Fruit fly (Drosophila melanogaster) whole organism, embryonic: ENCODE measurements around the gene Non3.

Experiments
- Ada2b ChIP-seq: fragments of 200-800 bp; sonication (Bioruptor generic); IDR thresholded peaks from 2 replicates; pipeline ENCODE4 v1.3.6; 2022; ENCODE audit warnings: missing biosample characterization, missing genetic modification characterization
- Aef1 ChIP-seq: fragments of 200-800 bp; sonication (Bioruptor generic); IDR thresholded peaks from 3 replicates; pipeline ENCODE4 v1.3.6; 2022; ENCODE audit warnings: missing biosample characterization, missing genetic modification characterization
- Asciz ChIP-seq: fragments of 200-800 bp; sonication (Bioruptor generic); optimal IDR thresholded peaks from 2 replicates; lab custom pipeline; 2017; ENCODE audit warnings: missing biosample characterization, mild to moderate bottlenecking, missing genetic modification characterization, missing genetic modification reagents
- Bdp1 ChIP-seq: fragments of 200-800 bp; sonication (Bioruptor generic); optimal IDR thresholded peaks from 3 replicates; lab custom pipeline; 2016; ENCODE audit warnings: missing biosample characterization, missing genetic modification characterization
- Blimp-1 ChIP-seq: fragments of 200-800 bp; sonication (Bioruptor generic); optimal IDR thresholded peaks from 3 replicates; lab custom pipeline; 2018; ENCODE audit warnings: missing biosample characterization, missing genetic modification characterization, mild to moderate bottlenecking, moderate library complexity, missing genetic modification reagents
- BtbVII ChIP-seq: fragments of 200-800 bp; sonication (Bioruptor generic); optimal IDR thresholded peaks from 3 replicates; lab custom pipeline; 2017; ENCODE audit warnings: missing biosample characterization, mild to moderate bottlenecking, missing genetic modification characterization
- CG10209 ChIP-seq: fragments of 200-800 bp; sonication (Bioruptor generic); optimal IDR thresholded peaks from 3 replicates; lab custom pipeline; 2017; ENCODE audit warnings: missing biosample characterization, mild to moderate bottlenecking, missing genetic modification characterization, missing genetic modification reagents
- CG10543 ChIP-seq: fragments of 200-800 bp; sonication (Bioruptor generic); optimal IDR thresholded peaks from 3 replicates; lab custom pipeline; 2017; ENCODE audit warnings: missing biosample characterization, mild to moderate bottlenecking, missing genetic modification characterization, moderate library complexity
- CG11093 ChIP-seq: fragments of 200-800 bp; sonication (Bioruptor generic); IDR thresholded peaks from 3 replicates; pipeline ENCODE4 v1.3.6; 2022; ENCODE audit warnings: missing biosample characterization, missing genetic modification characterization
- CG11560 ChIP-seq: fragments of 200-800 bp; sonication (Bioruptor generic); IDR thresholded peaks from 3 replicates; pipeline ENCODE4 v1.3.6; 2022; ENCODE audit warnings: missing biosample characterization, missing genetic modification characterization
- CG11695 ChIP-seq: fragments of 200-800 bp; sonication (Bioruptor generic); IDR thresholded peaks from 3 replicates; pipeline ENCODE4 v1.3.6; 2022; ENCODE audit warnings: missing biosample characterization, missing genetic modification characterization
- CG13424 ChIP-seq: fragments of 200-800 bp; sonication (Bioruptor generic); optimal IDR thresholded peaks from 2 replicates; lab custom pipeline; 2019; ENCODE audit warnings: missing biosample characterization, mild to moderate bottlenecking, missing genetic modification characterization, moderate library complexity
- CG13894 ChIP-seq: fragments of 200-800 bp; sonication (Bioruptor generic); optimal IDR thresholded peaks from 3 replicates; lab custom pipeline; 2018; ENCODE audit warnings: missing biosample characterization, mild to moderate bottlenecking, missing genetic modification characterization, moderate library complexity
- CG15514 ChIP-seq: fragments of 200-800 bp; sonication (Bioruptor generic); optimal IDR thresholded peaks from 3 replicates; lab custom pipeline; 2017; ENCODE audit warnings: missing biosample characterization, missing genetic modification characterization, mild to moderate bottlenecking, moderate library complexity, missing genetic modification reagents
- CG16815 ChIP-seq: fragments of 200-800 bp; sonication (Bioruptor generic); optimal IDR thresholded peaks from 3 replicates; lab custom pipeline; 2017; ENCODE audit warnings: missing biosample characterization, mild to moderate bottlenecking, missing genetic modification characterization
- CG34224 ChIP-seq: fragments of 200-800 bp; sonication (Bioruptor generic); IDR thresholded peaks from 3 replicates; pipeline ENCODE4 v1.3.6; 2022; ENCODE audit warnings: missing biosample characterization, missing genetic modification characterization; ENCODE audit not compliant: partially characterized antibody
- CG3838 ChIP-seq: fragments of 200-800 bp; sonication (Bioruptor generic); optimal IDR thresholded peaks from 3 replicates; lab custom pipeline; 2016; ENCODE audit warnings: missing biosample characterization, missing genetic modification characterization
- CG4360 ChIP-seq: fragments of 200-800 bp; sonication (Bioruptor generic); IDR thresholded peaks from 2 replicates; pipeline ENCODE4 v1.3.6; 2022; ENCODE audit warnings: missing biosample characterization, missing genetic modification characterization
- CG7839 ChIP-seq: fragments of 200-800 bp; sonication (Bioruptor generic); optimal IDR thresholded peaks from 3 replicates; lab custom pipeline; 2018; ENCODE audit warnings: missing biosample characterization, mild to moderate bottlenecking, missing genetic modification characterization, moderate library complexity
- CG8944 ChIP-seq: fragments of 200-800 bp; sonication (Bioruptor generic); optimal IDR thresholded peaks from 3 replicates; lab custom pipeline; 2016; ENCODE audit warnings: missing biosample characterization, missing genetic modification characterization
- Doc2 ChIP-seq: fragments of 200-800 bp; sonication (Bioruptor generic); IDR thresholded peaks from 2 replicates; pipeline ENCODE4 v1.3.6; 2022; ENCODE audit warnings: missing biosample characterization, missing genetic modification characterization
- Elba2 ChIP-seq: fragments of 200-800 bp; sonication (Bioruptor generic); optimal IDR thresholded peaks from 3 replicates; lab custom pipeline; 2016; ENCODE audit warnings: missing biosample characterization, missing genetic modification characterization
- HmgZ ChIP-seq: fragments of 200-800 bp; sonication (Bioruptor generic); optimal IDR thresholded peaks from 2 replicates; lab custom pipeline; 2018; ENCODE audit warnings: missing biosample characterization, mild to moderate bottlenecking, missing genetic modification characterization
- Hmx ChIP-seq: fragments of 200-800 bp; sonication (Bioruptor generic); optimal IDR thresholded peaks from 2 replicates; lab custom pipeline; 2016; ENCODE audit warnings: missing biosample characterization, missing genetic modification characterization
- Hsf ChIP-seq: fragments of 200-800 bp; sonication (Bioruptor generic); optimal IDR thresholded peaks from 3 replicates; lab custom pipeline; 2016; ENCODE audit warnings: missing biosample characterization, missing genetic modification characterization
- Max ChIP-seq: fragments of 200-800 bp; sonication (Bioruptor generic); optimal IDR thresholded peaks from 2 replicates; lab custom pipeline; 2016; ENCODE audit warnings: missing biosample characterization, mild to moderate bottlenecking, missing genetic modification characterization
- NfI ChIP-seq: fragments of 200-800 bp; sonication (Bioruptor generic); optimal IDR thresholded peaks from 3 replicates; lab custom pipeline; 2018; ENCODE audit warnings: missing biosample characterization, mild to moderate bottlenecking, missing genetic modification characterization, moderate library complexity
- Oaz ChIP-seq: fragments of 200-800 bp; sonication (Bioruptor generic); IDR thresholded peaks from 2 replicates; pipeline ENCODE4 v1.3.6; 2022; ENCODE audit warnings: missing biosample characterization, missing genetic modification characterization
- Oli ChIP-seq: fragments of 200-800 bp; sonication (Bioruptor generic); optimal IDR thresholded peaks from 2 replicates; lab custom pipeline; 2018; ENCODE audit warnings: missing biosample characterization, mild to moderate bottlenecking, missing genetic modification characterization, moderate library complexity
- Ptx1 ChIP-seq: fragments of 200-800 bp; sonication (Bioruptor generic); IDR thresholded peaks from 2 replicates; pipeline ENCODE4 v1.3.6; 2022; ENCODE audit warnings: missing biosample characterization, missing genetic modification characterization
- Ravus ChIP-seq: fragments of 200-800 bp; sonication (Bioruptor generic); IDR thresholded peaks from 2 replicates; pipeline ENCODE4 v1.3.6; 2022; ENCODE audit warnings: missing biosample characterization, missing genetic modification characterization
- Scr ChIP-seq: fragments of 200-800 bp; sonication (Bioruptor generic); IDR thresholded peaks from 2 replicates; pipeline ENCODE4 v1.3.6; 2022; ENCODE audit warnings: missing biosample characterization, missing genetic modification characterization; ENCODE audit not compliant: partially characterized antibody
- Sox102F ChIP-seq: fragments of 200-800 bp; sonication (Bioruptor generic); optimal IDR thresholded peaks from 2 replicates; lab custom pipeline; 2018; ENCODE audit warnings: missing biosample characterization, mild to moderate bottlenecking, missing genetic modification characterization, moderate library complexity
- Sry-δ ChIP-seq: fragments of 200-800 bp; sonication (Bioruptor generic); optimal IDR thresholded peaks from 2 replicates; lab custom pipeline; 2016; ENCODE audit warnings: missing biosample characterization, missing genetic modification characterization
- Ssrp ChIP-seq: fragments of 200-800 bp; sonication (Bioruptor generic); optimal IDR thresholded peaks from 2 replicates; lab custom pipeline; 2018; ENCODE audit warnings: missing biosample characterization, mild to moderate bottlenecking, missing genetic modification characterization, moderate library complexity
- YL-1 ChIP-seq: fragments of 200-800 bp; sonication (Bioruptor generic); optimal IDR thresholded peaks from 3 replicates; lab custom pipeline; 2017; ENCODE audit warnings: missing biosample characterization, mild to moderate bottlenecking, missing genetic modification characterization
- ara ChIP-seq: fragments of 200-800 bp; sonication (Bioruptor generic); IDR thresholded peaks from 2 replicates; pipeline ENCODE4 v1.3.6; 2022; ENCODE audit warnings: missing biosample characterization, missing genetic modification characterization
- bsh ChIP-seq, 2 experiments: fragments of 200-800 bp; sonication (Bioruptor generic); optimal IDR thresholded peaks; 2 replicates each; lab custom pipeline; 2017 to 2018; ENCODE audit warnings: mild to moderate bottlenecking in 2 of 2, missing biosample characterization in 2 of 2, missing genetic modification characterization in 2 of 2, moderate library complexity in 1 of 2
- dm ChIP-seq: fragments of 200-800 bp; sonication (Bioruptor generic); optimal IDR thresholded peaks from 3 replicates; lab custom pipeline; 2016; ENCODE audit warnings: missing biosample characterization, missing genetic modification characterization
- insv ChIP-seq, 2 experiments: fragments of 200-800 bp; sonication (Bioruptor generic); optimal IDR thresholded peaks; 3 replicates each; lab custom pipeline; 2016 to 2018; ENCODE audit warnings: missing biosample characterization in 2 of 2, missing genetic modification characterization in 2 of 2
- knrl ChIP-seq: fragments of 200-800 bp; sonication (Bioruptor generic); IDR thresholded peaks from 3 replicates; pipeline ENCODE4 v1.3.6; 2022; ENCODE audit warnings: missing biosample characterization, missing genetic modification characterization; ENCODE audit not compliant: partially characterized antibody
- lmd ChIP-seq: fragments of 200-800 bp; sonication (Bioruptor generic); IDR thresholded peaks from 2 replicates; pipeline ENCODE4 v1.3.6; 2022; ENCODE audit warnings: missing biosample characterization, missing genetic modification characterization
- nerfin-1 ChIP-seq: fragments of 200-800 bp; sonication (Bioruptor generic); optimal IDR thresholded peaks from 3 replicates; lab custom pipeline; 2019; ENCODE audit warnings: missing biosample characterization, mild to moderate bottlenecking, missing genetic modification characterization, moderate library complexity
- odd ChIP-seq: fragments of 200-800 bp; sonication (Bioruptor generic); optimal IDR thresholded peaks from 2 replicates; lab custom pipeline; 2017; ENCODE audit warnings: missing biosample characterization, mild to moderate bottlenecking, missing genetic modification characterization
- pros ChIP-seq: fragments of 200-800 bp; sonication (Bioruptor generic); optimal IDR thresholded peaks from 3 replicates; lab custom pipeline; 2019; ENCODE audit warnings: missing biosample characterization, mild to moderate bottlenecking, missing genetic modification characterization, moderate library complexity
- salm ChIP-seq: fragments of 200-800 bp; sonication (Bioruptor generic); optimal IDR thresholded peaks from 2 replicates; lab custom pipeline; 2018; ENCODE audit warnings: missing biosample characterization, mild to moderate bottlenecking, missing genetic modification characterization
- schlank ChIP-seq: fragments of 200-800 bp; sonication (Bioruptor generic); optimal IDR thresholded peaks from 2 replicates; lab custom pipeline; 2018; ENCODE audit warnings: missing biosample characterization, mild to moderate bottlenecking, missing genetic modification characterization
- tap ChIP-seq: fragments of 200-800 bp; optimal IDR thresholded peaks from 3 replicates; lab custom pipeline; 2019; ENCODE audit warnings: missing biosample characterization, mild to moderate bottlenecking, missing genetic modification characterization, moderate library complexity
- vfl ChIP-seq: fragments of 200-800 bp; sonication (Bioruptor generic); optimal IDR thresholded peaks from 2 replicates; lab custom pipeline; 2016; ENCODE audit warnings: missing biosample characterization, missing genetic modification characterization
- zen ChIP-seq: fragments of 200-800 bp; sonication (Bioruptor generic); optimal IDR thresholded peaks from 3 replicates; lab custom pipeline; 2018; ENCODE audit warnings: missing biosample characterization, mild to moderate bottlenecking, missing genetic modification characterization, moderate library complexity

Non3 gene

dm6 chr3R:18223434-18223833, at the start of gene Non3, which contains the start of gene mTerf5 (continued):
- TF ChIP-seq Max, result peak; percentile 82
- TF ChIP-seq Ptx1, result peak; percentile 59
- peak; percentile 12 for TF ChIP-seq Bdp1
- TF ChIP-seq CG11695 (GFP tag; lab: Robert Waterston, UW), result no peak; the same call in 2 of the 3 replicates
- peak; percentile 47 for TF ChIP-seq CG13894 (tag; lab: Kevin White, UChicago)
- peak; percentile 17 for TF ChIP-seq CG16815 (GFP tag; lab: Kevin White, UChicago)
- no peak for TF ChIP-seq pros (GFP tag; lab: Kevin White, UChicago)
- TF ChIP-seq Asciz (GFP tag; lab: Kevin White, UChicago), result no peak
- peak; percentile 64 for TF ChIP-seq Sox102F (GFP tag; lab: Kevin White, UChicago)
- TF ChIP-seq HmgZ (tag; lab: Kevin White, UChicago), result peak; percentile 55
- peak; percentile 94 for TF ChIP-seq Scr (GFP tag; lab: Robert Waterston, UW)
- no peak; the same call in 1 of the 2 replicates for TF ChIP-seq Ravus (GFP tag; lab: Robert Waterston, UW)
- peak; percentile 92 for TF ChIP-seq knrl (GFP tag; lab: Robert Waterston, UW)
- peak; percentile 90 for TF ChIP-seq CG34224 (GFP tag; lab: Robert Waterston, UW)
- TF ChIP-seq nerfin-1 (tag; lab: Kevin White, UChicago), result peak; percentile 77
- peak; percentile 69 for TF ChIP-seq NfI (GFP tag; lab: Kevin White, UChicago)
- peak; percentile 67 for TF ChIP-seq zen
- peak; percentile 8 for TF ChIP-seq vfl
- TF ChIP-seq Ssrp (tag; lab: Kevin White, UChicago), result peak; percentile 33
- TF ChIP-seq Sry-δ (GFP tag; lab: Kevin White, UChicago), result peak; percentile 85
- peak; percentile 63 for TF ChIP-seq CG7839 (tag; lab: Kevin White, UChicago)
- TF ChIP-seq insv (GFP tag; optimal IDR thresholded peaks at IDR 0.05; lab: Kevin White, UChicago), result peak in 1 of 2 experiments; percentile 26
- peak; percentile 50 for TF ChIP-seq YL-1
- TF ChIP-seq CG11093, result no peak
- TF ChIP-seq CG13424 (tag; lab: Kevin White, UChicago), result peak; percentile 75
- peak; percentile 17 for TF ChIP-seq CG8944 (GFP tag; lab: Kevin White, UChicago)
- no peak for TF ChIP-seq BtbVII (GFP tag; lab: Kevin White, UChicago)
- no peak for TF ChIP-seq Elba2 (GFP tag; lab: Kevin White, UChicago)
- TF ChIP-seq Oaz (GFP tag; lab: Robert Waterston, UW), result no peak
- no peak for TF ChIP-seq schlank (tag; lab: Kevin White, UChicago)
- no peak for TF ChIP-seq CG11560 (tag; lab: Robert Waterston, UW)
- TF ChIP-seq CG10543, result peak; percentile 33
- TF ChIP-seq Hsf (GFP tag; lab: Kevin White, UChicago), result peak; percentile 17
- TF ChIP-seq dm (GFP tag; lab: Kevin White, UChicago), result peak; percentile 88
- TF ChIP-seq Ada2b (GFP tag; lab: Robert Waterston, UW), result peak; percentile 58
- TF ChIP-seq CG15514, result peak; percentile 62
- TF ChIP-seq CG4360 (GFP tag; lab: Robert Waterston, UW), result no peak
- TF ChIP-seq Hmx (GFP tag; lab: Kevin White, UChicago), result no peak
- peak; percentile 44 for TF ChIP-seq CG10209 (GFP tag; lab: Kevin White, UChicago)
- TF ChIP-seq Oli (tag; lab: Kevin White, UChicago), result peak; percentile 24
- TF ChIP-seq Doc2 (GFP tag; lab: Robert Waterston, UW), result no peak
- peak; percentile 54 for TF ChIP-seq Blimp-1 (GFP tag; lab: Kevin White, UChicago)
- no peak for TF ChIP-seq CG3838 (GFP tag; lab: Kevin White, UChicago)
- TF ChIP-seq tap, result peak; percentile 27
- peak; percentile 33 for TF ChIP-seq odd (GFP tag; lab: Kevin White, UChicago)
- peak; percentile 37; the same call in 1 of the 2 replicates for TF ChIP-seq lmd (GFP tag; lab: Robert Waterston, UW)
- no peak for TF ChIP-seq ara (GFP tag; lab: Robert Waterston, UW)
- TF ChIP-seq bsh (GFP tag; optimal IDR thresholded peaks at IDR 0.05; lab: Kevin White, UChicago), result peak in 1 of 2 experiments; percentile 69
- TF ChIP-seq salm (tag; lab: Kevin White, UChicago), result no peak
- TF ChIP-seq Aef1 (GFP tag; lab: Robert Waterston, UW), result no peak
